In genomic region chr4:46484-46883, dm6 we compare ENCODE assay signal across 2 fruit fly cellular contexts.
A peak's percentile ranks its signal among the peaks of the same experiment; 100 is the strongest.
TF ChIP-seq lines count a peak whose summit lies in the region.

No protein-coding gene starts in this region.

- TF ChIP-seq CTCF in whole organism, embryonic (GFP tag; optimal IDR thresholded peaks at IDR 0.05; lab: Kevin White, UChicago) = no peak

TF ChIP-seq in whole organism, adult, 20 proteins besides CTCF, POLR2A, EP300 and RAD21:
- TF ChIP-seq bab1 (GFP tag; optimal IDR thresholded peaks at IDR 0.05; lab: Kevin White, UChicago) (no peak), kay (GFP tag; lab: Kevin White, UChicago; ENCODE audit: borderline replicate concordance) (peak; percentile 36)

TF ChIP-seq in whole organism, embryonic, 481 proteins besides CTCF, POLR2A, EP300 and RAD21:
- TF ChIP-seq bcd (GFP tag; optimal IDR thresholded peaks at IDR 0.05; lab: Kevin White, UChicago) = no peak
- TF ChIP-seq bowl (GFP tag; IDR thresholded peaks at IDR 0.05; lab: Robert Waterston, UW) = no peak
- TF ChIP-seq wdn (GFP tag; IDR thresholded peaks at IDR 0.05; lab: Robert Waterston, UW) = no peak
- no peak for TF ChIP-seq CG15696 (tag; optimal IDR thresholded peaks at IDR 0.05; lab: Kevin White, UChicago)
- peak; percentile 58 for TF ChIP-seq CG11723 (GFP tag; optimal IDR thresholded peaks at IDR 0.05; lab: Kevin White, UChicago)
- TF ChIP-seq Bgb (GFP tag; IDR thresholded peaks at IDR 0.05; lab: Robert Waterston, UW; ENCODE audit: partially characterized antibody) = 0 out of 2 replicates have a peak, but pooled peaks have one; percentile 17
- peak; percentile 56; the same call in 1 of the 3 replicates for TF ChIP-seq CG6791 (GFP tag; IDR thresholded peaks at IDR 0.05; lab: Robert Waterston, UW; ENCODE audit: partially characterized antibody)
- no peak for TF ChIP-seq CG1647 (GFP tag; optimal IDR thresholded peaks at IDR 0.05; lab: Kevin White, UChicago)
- no peak for TF ChIP-seq CG7271 (tag; optimal IDR thresholded peaks at IDR 0.05; lab: Kevin White, UChicago)
- TF ChIP-seq CG14860 (GFP tag; IDR thresholded peaks at IDR 0.05; lab: Robert Waterston, UW; ENCODE audit: partially characterized antibody) = peak; percentile 29; the same call in 1 of the 3 replicates
- peak; percentile 49 for TF ChIP-seq tna (GFP tag; IDR thresholded peaks at IDR 0.05; lab: Robert Waterston, UW; ENCODE audit: partially characterized antibody)
- peak; percentile 34; the same call in 1 of the 3 replicates for TF ChIP-seq CG16813 (GFP tag; IDR thresholded peaks at IDR 0.05; lab: Robert Waterston, UW; ENCODE audit: partially characterized antibody)
- TF ChIP-seq CG7963 (GFP tag; IDR thresholded peaks at IDR 0.05; lab: Robert Waterston, UW; ENCODE audit: partially characterized antibody) = 0 out of 3 replicates have a peak, but pooled peaks have one; percentile 41
- 0 out of 2 replicates have a peak, but pooled peaks have one; percentile 14 for TF ChIP-seq inv (GFP tag; IDR thresholded peaks at IDR 0.05; lab: Robert Waterston, UW; ENCODE audit: partially characterized antibody)
- TF ChIP-seq CG14014 (GFP tag; IDR thresholded peaks at IDR 0.05; lab: Robert Waterston, UW) = no peak
- no peak for TF ChIP-seq CG4854 (GFP tag; optimal IDR thresholded peaks at IDR 0.05; lab: Kevin White, UChicago)
- peak; percentile 26; the same call in 1 of the 3 replicates for TF ChIP-seq HLH4C (GFP tag; IDR thresholded peaks at IDR 0.05; lab: Robert Waterston, UW; ENCODE audit: partially characterized antibody)
- TF ChIP-seq sens (GFP tag; lab: Kevin White, UChicago) = peak; percentile 47
- TF ChIP-seq zfh2 (GFP tag; optimal IDR thresholded peaks at IDR 0.05; lab: Kevin White, UChicago) = no peak
- no peak for TF ChIP-seq dimm (GFP tag; IDR thresholded peaks at IDR 0.05; lab: Robert Waterston, UW)
- no peak for TF ChIP-seq CG1792 (GFP tag; optimal IDR thresholded peaks at IDR 0.05; lab: Kevin White, UChicago)

Comparison
In these comparisons a context has a peak if more than half of its experiments do, and no peak if none do; other contexts are left out.
1. Of the 1 proteins assayed by ChIP-seq in both whole organism, embryonic and whole organism, adult: peak only in whole organism, embryonic: none; only in whole organism, adult: kay; in both: none; in neither: 0.